Fruit fly (Drosophila melanogaster): Measurements from ENCODE around the gene spn-A.

The spn-A gene

dm6 chr3R:30071827-30072226 is 16.0 kb upstream of the spn-A start (continued):
- TF ChIP-seq Dad (GFP tag; optimal IDR thresholded peaks at IDR 0.05) (no peak), seq (GFP tag; IDR thresholded peaks at IDR 0.05) (no peak), CG3407 (GFP tag; optimal IDR thresholded peaks at IDR 0.05) (no peak), inv (GFP tag; IDR thresholded peaks at IDR 0.05; ENCODE audit: partially characterized antibody) (no peak), ato (GFP tag; IDR thresholded peaks at IDR 0.05; ENCODE audit: partially characterized antibody) (no peak), danr (GFP tag; IDR thresholded peaks at IDR 0.05) (0 out of 2 replicates have a peak, but pooled peaks have one; percentile 23), gcm2 (GFP tag; optimal IDR thresholded peaks at IDR 0.05) (no peak), HLH3B (GFP tag; IDR thresholded peaks at IDR 0.05) (no peak), chn (GFP tag; optimal IDR thresholded peaks at IDR 0.05) (no peak), eve (GFP tag; optimal IDR thresholded peaks at IDR 0.05) (no peak), Ets97D (GFP tag; optimal IDR thresholded peaks at IDR 0.05) (no peak), CG4282 (GFP tag; optimal IDR thresholded peaks at IDR 0.05) (no peak), lbe (GFP tag; optimal IDR thresholded peaks at IDR 0.05) (no peak), Fer1 (GFP tag; optimal IDR thresholded peaks at IDR 0.05) (no peak), PHDP (tag; optimal IDR thresholded peaks at IDR 0.05) (no peak), CkIIα-i1 (GFP tag; IDR thresholded peaks at IDR 0.05) (no peak), CG7839 (tag; optimal IDR thresholded peaks at IDR 0.05) (no peak), prd (optimal IDR thresholded peaks at IDR 0.05) (no peak), prd (GFP tag; IDR thresholded peaks at IDR 0.05) (peak; percentile 24; the same call in 1 of the 3 replicates), Med (GFP tag) (peak; percentile 25), bcd (GFP tag; optimal IDR thresholded peaks at IDR 0.05) (no peak), CG15073 (GFP tag; optimal IDR thresholded peaks at IDR 0.05) (no peak), crp (GFP tag; optimal IDR thresholded peaks at IDR 0.05) (no peak), CG11456 (GFP tag; IDR thresholded peaks at IDR 0.05) (no peak), tgo (GFP tag; IDR thresholded peaks at IDR 0.05) (no peak), Max (GFP tag; optimal IDR thresholded peaks at IDR 0.05) (no peak), dm (GFP tag; optimal IDR thresholded peaks at IDR 0.05) (no peak), eyg (GFP tag; optimal IDR thresholded peaks at IDR 0.05) (no peak), hkb (optimal IDR thresholded peaks at IDR 0.05) (no peak), hkb (GFP tag; IDR thresholded peaks at IDR 0.05) (0 out of 2 replicates have a peak, but pooled peaks have one; percentile 34), odd (GFP tag; optimal IDR thresholded peaks at IDR 0.05) (no peak), CG14710 (tag; optimal IDR thresholded peaks at IDR 0.05) (no peak), CG9727 (GFP tag; optimal IDR thresholded peaks at IDR 0.05) (no peak), CG18476 (GFP tag; optimal IDR thresholded peaks at IDR 0.05) (no peak), crc (GFP tag; optimal IDR thresholded peaks at IDR 0.05) (no peak), ems (GFP tag; optimal IDR thresholded peaks at IDR 0.05) (no peak), twi (tag; optimal IDR thresholded peaks at IDR 0.05) (no peak), ranshi (GFP tag; IDR thresholded peaks at IDR 0.05) (0 out of 2 replicates have a peak, but pooled peaks have one; percentile 18), sima (GFP tag; optimal IDR thresholded peaks at IDR 0.05) (no peak), caup (GFP tag; optimal IDR thresholded peaks at IDR 0.05; ENCODE audit: severe bottlenecking) (no peak), CG10267 (tag; optimal IDR thresholded peaks at IDR 0.05) (no peak), CG13775 (GFP tag; optimal IDR thresholded peaks at IDR 0.05) (no peak), CG8944 (GFP tag; optimal IDR thresholded peaks at IDR 0.05) (no peak), da (GFP tag; optimal IDR thresholded peaks at IDR 0.05) (no peak), onecut (GFP tag; IDR thresholded peaks at IDR 0.05) (no peak), Nf-YA (GFP tag; IDR thresholded peaks at IDR 0.05) (no peak), CG8290 (GFP tag; optimal IDR thresholded peaks at IDR 0.05) (peak; percentile 10), CG8290 (tag; optimal IDR thresholded peaks at IDR 0.05) (peak; percentile 16 to 18), unc-4 (GFP tag; IDR thresholded peaks at IDR 0.05; ENCODE audit: partially characterized antibody) (no peak), schlank (tag; optimal IDR thresholded peaks at IDR 0.05) (no peak), C15 (GFP tag; IDR thresholded peaks at IDR 0.05) (no peak), CG3847 (GFP tag; IDR thresholded peaks at IDR 0.05) (no peak), CG30020 (tag; optimal IDR thresholded peaks at IDR 0.05) (no peak)
